Fruit fly (Drosophila melanogaster) whole organism, prepupa: ENCODE results near the gene CG42764.

Source experiments
- Blimp-1 ChIP-seq: fragments of 200-800 bp; sonication (Bioruptor generic); optimal IDR thresholded peaks from 3 replicates; lab custom pipeline; 2017; ENCODE audit warnings: missing biosample characterization, missing genetic modification characterization, mild to moderate bottlenecking, moderate library complexity, missing genetic modification reagents
- CG10631 ChIP-seq: fragments of 200-800 bp; sonication (Bioruptor generic); optimal IDR thresholded peaks from 2 replicates; lab custom pipeline; 2016; ENCODE audit warnings: missing biosample characterization, missing genetic modification characterization
- CG10669 ChIP-seq: fragments of 200-800 bp; sonication (Bioruptor generic); optimal IDR thresholded peaks from 3 replicates; lab custom pipeline; 2018; ENCODE audit warnings: missing biosample characterization, mild to moderate bottlenecking, missing genetic modification characterization, moderate library complexity
- CG11294 ChIP-seq: fragments of 200-800 bp; sonication (Bioruptor generic); IDR thresholded peaks from 2 replicates; pipeline ENCODE4 v1.3.6; 2022; ENCODE audit warnings: missing biosample characterization, missing genetic modification characterization
- CG11902 ChIP-seq: fragments of 200-800 bp; sonication (Bioruptor generic); optimal IDR thresholded peaks from 3 replicates; lab custom pipeline; 2016; ENCODE audit warnings: missing biosample characterization, missing genetic modification characterization
- CG15336 ChIP-seq: fragments of 200-800 bp; sonication (Bioruptor generic); IDR thresholded peaks from 2 replicates; pipeline ENCODE4 v1.3.6; 2022; ENCODE audit warnings: missing biosample characterization, missing genetic modification characterization
- CG3032 ChIP-seq: fragments of 200-800 bp; optimal IDR thresholded peaks from 2 replicates; lab custom pipeline; 2019; ENCODE audit warnings: missing biosample characterization, mild to moderate bottlenecking, missing genetic modification characterization, moderate library complexity
- CG31627 ChIP-seq: fragments of 200-800 bp; sonication (Bioruptor generic); optimal IDR thresholded peaks from 3 replicates; lab custom pipeline; 2016; ENCODE audit warnings: missing biosample characterization, missing genetic modification characterization
- CG32006 ChIP-seq: fragments of 200-800 bp; sonication (Bioruptor generic); optimal IDR thresholded peaks from 3 replicates; lab custom pipeline; 2017; ENCODE audit warnings: missing biosample characterization, mild to moderate bottlenecking, missing genetic modification characterization
- CG34406 ChIP-seq: fragments of 200-800 bp; sonication (Bioruptor generic); optimal IDR thresholded peaks from 3 replicates; lab custom pipeline; 2016; ENCODE audit warnings: missing biosample characterization, missing genetic modification characterization
- CG6163 ChIP-seq: fragments of 200-800 bp; sonication (Bioruptor generic); IDR thresholded peaks from 3 replicates; pipeline ENCODE4 v1.3.6; 2022; ENCODE audit warnings: missing biosample characterization, missing genetic modification characterization
- CG6276 ChIP-seq: fragments of 200-800 bp; sonication (Bioruptor generic); optimal IDR thresholded peaks from 2 replicates; lab custom pipeline; 2017; ENCODE audit warnings: missing biosample characterization, mild to moderate bottlenecking, missing genetic modification characterization
- CG6792 ChIP-seq: fragments of 200-800 bp; sonication (Bioruptor generic); optimal IDR thresholded peaks from 3 replicates; lab custom pipeline; 2016; ENCODE audit warnings: missing biosample characterization, missing genetic modification characterization
- CG6808 ChIP-seq: fragments of 200-800 bp; sonication (Bioruptor generic); optimal IDR thresholded peaks from 3 replicates; lab custom pipeline; 2017; ENCODE audit warnings: missing biosample characterization, missing genetic modification characterization, mild to moderate bottlenecking, moderate library complexity, missing genetic modification reagents
- CG8119 ChIP-seq: fragments of 200-800 bp; sonication (Bioruptor generic); IDR thresholded peaks from 3 replicates; pipeline ENCODE4 v1.3.6; 2022; ENCODE audit warnings: missing biosample characterization, missing genetic modification characterization
- CG8319 ChIP-seq: fragments of 200-800 bp; sonication (Bioruptor generic); optimal IDR thresholded peaks from 3 replicates; lab custom pipeline; 2016; ENCODE audit warnings: missing biosample characterization, missing genetic modification characterization
- CG8632 ChIP-seq: fragments of 200-800 bp; sonication (Bioruptor generic); optimal IDR thresholded peaks from 3 replicates; lab custom pipeline; 2016; ENCODE audit warnings: missing biosample characterization, missing genetic modification characterization
- CG9139 ChIP-seq: fragments of 200-800 bp; sonication (Bioruptor generic); optimal IDR thresholded peaks from 3 replicates; lab custom pipeline; 2017; ENCODE audit warnings: missing biosample characterization, mild to moderate bottlenecking, missing genetic modification characterization
- Eip93F ChIP-seq: fragments of 200-800 bp; sonication (Bioruptor generic); optimal IDR thresholded peaks from 2 replicates; lab custom pipeline; 2016; ENCODE audit warnings: missing biosample characterization, mild to moderate bottlenecking, missing genetic modification characterization
- Ets96B ChIP-seq: fragments of 200-800 bp; optimal IDR thresholded peaks from 2 replicates; lab custom pipeline; 2019; ENCODE audit warnings: missing biosample characterization, mild to moderate bottlenecking, missing genetic modification characterization, moderate library complexity
- Gug ChIP-seq: fragments of 200-800 bp; sonication (Bioruptor generic); IDR thresholded peaks from 2 replicates; pipeline ENCODE4 v1.3.6; 2022; ENCODE audit warnings: missing biosample characterization, missing genetic modification characterization
- Hr38 ChIP-seq: sonication (Bioruptor generic); optimal IDR thresholded peaks from 2 replicates; lab custom pipeline; 2016; ENCODE audit warnings: missing biosample characterization, missing genetic modification characterization
- Hr39 ChIP-seq: fragments of 200-800 bp; sonication (Bioruptor generic); optimal IDR thresholded peaks from 2 replicates; lab custom pipeline; 2016; ENCODE audit warnings: missing biosample characterization, missing genetic modification characterization
- Hr4 ChIP-seq: fragments of 200-800 bp; sonication (Bioruptor generic); optimal IDR thresholded peaks from 3 replicates; lab custom pipeline; 2016; ENCODE audit warnings: missing biosample characterization, missing genetic modification characterization
- Met ChIP-seq: fragments of 200-800 bp; sonication (Bioruptor generic); optimal IDR thresholded peaks from 3 replicates; lab custom pipeline; 2016; ENCODE audit warnings: missing biosample characterization, missing genetic modification characterization
- Smox ChIP-seq: fragments of 200-800 bp; sonication (Bioruptor generic); optimal IDR thresholded peaks from 3 replicates; lab custom pipeline; 2016; ENCODE audit warnings: missing biosample characterization, missing genetic modification characterization
- Sox14 ChIP-seq: fragments of 200-800 bp; sonication (Bioruptor generic); optimal IDR thresholded peaks from 3 replicates; lab custom pipeline; 2016; ENCODE audit warnings: missing biosample characterization, missing genetic modification characterization
- Sox15 ChIP-seq: fragments of 200-800 bp; sonication (Bioruptor generic); optimal IDR thresholded peaks from 3 replicates; lab custom pipeline; 2016; ENCODE audit warnings: missing biosample characterization, missing genetic modification characterization
- cyc ChIP-seq: fragments of 200-800 bp; sonication (Bioruptor generic); optimal IDR thresholded peaks from 3 replicates; lab custom pipeline; 2016; ENCODE audit warnings: missing biosample characterization, missing genetic modification characterization
- dac ChIP-seq: fragments of 200-800 bp; sonication (Bioruptor generic); optimal IDR thresholded peaks from 2 replicates; lab custom pipeline; 2017; ENCODE audit warnings: missing biosample characterization, mild to moderate bottlenecking, missing genetic modification characterization
- esn ChIP-seq: fragments of 200-800 bp; sonication (Bioruptor generic); optimal IDR thresholded peaks from 2 replicates; lab custom pipeline; 2016; ENCODE audit warnings: missing biosample characterization, mild to moderate bottlenecking, missing genetic modification characterization, moderate library complexity
- fd59A ChIP-seq: fragments of 200-800 bp; sonication (Bioruptor generic); optimal IDR thresholded peaks from 2 replicates; lab custom pipeline; 2017; ENCODE audit warnings: missing biosample characterization, mild to moderate bottlenecking, missing genetic modification characterization, missing genetic modification reagents
- fkh ChIP-seq: fragments of 200-800 bp; sonication (Bioruptor generic); optimal IDR thresholded peaks from 3 replicates; lab custom pipeline; 2017; ENCODE audit warnings: missing biosample characterization, mild to moderate bottlenecking, missing genetic modification characterization, moderate library complexity
- lz ChIP-seq: fragments of 200-800 bp; sonication (Bioruptor generic); optimal IDR thresholded peaks from 3 replicates; lab custom pipeline; 2016; ENCODE audit warnings: missing biosample characterization, missing genetic modification characterization
- net ChIP-seq: fragments of 200-800 bp; sonication (Bioruptor generic); optimal IDR thresholded peaks from 3 replicates; lab custom pipeline; 2016; ENCODE audit warnings: missing biosample characterization, missing genetic modification characterization
- salr ChIP-seq, 2 experiments: fragments of 200-800 bp; sonication (Bioruptor generic); optimal IDR thresholded peaks; 3 replicates each; lab custom pipeline; 2016 to 2018; ENCODE audit warnings: missing biosample characterization in 2 of 2, missing genetic modification characterization in 2 of 2, mild to moderate bottlenecking in 1 of 2
- spab ChIP-seq: fragments of 200-800 bp; sonication (Bioruptor generic); optimal IDR thresholded peaks from 2 replicates; lab custom pipeline; 2017; ENCODE audit warnings: missing biosample characterization, mild to moderate bottlenecking, missing genetic modification characterization, missing genetic modification reagents
- ss ChIP-seq, 2 experiments: fragments of 200-800 bp; sonication (Bioruptor generic); optimal IDR thresholded peaks; 2 replicates in 1 of 2; 3 replicates in 1 of 2; lab custom pipeline; 2017 to 2018; ENCODE audit warnings: mild to moderate bottlenecking in 2 of 2, missing biosample characterization in 2 of 2, missing genetic modification characterization in 2 of 2, moderate library complexity in 1 of 2

Gene CG42764

dm6 chr3L:20440902-20441429 lies 24.9 kb downstream of the CG42764 start:
- TF ChIP-seq CG8119 (no peak), dac (GFP tag; lab: Kevin White, UChicago) (no peak), cyc (GFP tag; lab: Kevin White, UChicago) (no peak), Ets96B (tag; lab: Kevin White, UChicago) (no peak), net (no peak), CG6808 (GFP tag; lab: Kevin White, UChicago) (no peak), Blimp-1 (GFP tag; lab: Kevin White, UChicago) (no peak), salr (GFP tag; optimal IDR thresholded peaks at IDR 0.05; lab: Kevin White, UChicago) (no peak), CG15336 (GFP tag; lab: Robert Waterston, UW) (no peak), CG11902 (GFP tag; lab: Kevin White, UChicago) (no peak), CG8319 (GFP tag; lab: Kevin White, UChicago) (no peak), Hr4 (GFP tag; lab: Kevin White, UChicago) (no peak), fd59A (GFP tag; lab: Kevin White, UChicago) (no peak), CG6792 (GFP tag; lab: Kevin White, UChicago) (no peak), CG11294 (GFP tag; lab: Robert Waterston, UW) (no peak), CG6276 (GFP tag; lab: Kevin White, UChicago) (no peak), CG8632 (no peak)

- no peak for TF ChIP-seq CG11902 (GFP tag; lab: Kevin White, UChicago)
Measured at dm6 chr3L:20439772-20440171, 26.1 kb downstream of the CG42764 start, which contains the start of gene Hpd. Hpd (minus strand) TSS chr3L:20439872.

- TF ChIP-seq esn (GFP tag; lab: Kevin White, UChicago) (peak; percentile 16), Eip93F (GFP tag; lab: Kevin White, UChicago) (peak; percentile 25), CG6163 (no peak), Hr39 (GFP tag; lab: Kevin White, UChicago) (no peak)
Measured at dm6 chr3L:20436069-20436468, 29.8 kb downstream of the CG42764 start, which contains the start of the genes mRpL15 and CtIP. mRpL15 (minus strand) TSS chr3L:20436209. CtIP (plus strand) TSS chr3L:20436250.

dm6 chr3L:20432297-20432696 lies 33.5 kb downstream of the CG42764 start, which contains the start of the genes Las and Psn:
Las (minus strand) TSS chr3L:20432361.
Psn (plus strand) TSS chr3L:20432468.
- TF ChIP-seq Sox14 (GFP tag; lab: Kevin White, UChicago) = peak; percentile 82
- no peak for TF ChIP-seq Hr38 (GFP tag; lab: Kevin White, UChicago)
- no peak for TF ChIP-seq CG11294 (GFP tag; lab: Robert Waterston, UW)
- TF ChIP-seq esn (GFP tag; lab: Kevin White, UChicago) = peak; percentile 38
- no peak for TF ChIP-seq Hr4 (GFP tag; lab: Kevin White, UChicago)
- TF ChIP-seq lz = peak; percentile 15
- TF ChIP-seq Gug (GFP tag; lab: Robert Waterston, UW) = no peak
- no peak for TF ChIP-seq CG9139 (GFP tag; lab: Kevin White, UChicago)
- no peak for TF ChIP-seq CG10669
- TF ChIP-seq salr (GFP tag; optimal IDR thresholded peaks at IDR 0.05; lab: Kevin White, UChicago) = no peak
- TF ChIP-seq CG31627 (GFP tag; lab: Kevin White, UChicago) = no peak

dm6 chr3L:20431619-20432018 lies 34.2 kb downstream of the CG42764 start:
- no peak for TF ChIP-seq Sox15 (GFP tag; lab: Kevin White, UChicago)
- no peak for TF ChIP-seq lz
- TF ChIP-seq CG32006 (GFP tag; lab: Kevin White, UChicago) = no peak
- TF ChIP-seq Met (GFP tag; lab: Kevin White, UChicago) = no peak
- no peak for TF ChIP-seq CG6792 (GFP tag; lab: Kevin White, UChicago)
- TF ChIP-seq ss (GFP tag; optimal IDR thresholded peaks at IDR 0.05; lab: Kevin White, UChicago) = no peak
- no peak for TF ChIP-seq CG10631 (GFP tag; lab: Kevin White, UChicago)
- no peak for TF ChIP-seq CG3032
- no peak for TF ChIP-seq CG34406
- no peak for TF ChIP-seq CG15336 (GFP tag; lab: Robert Waterston, UW)
- TF ChIP-seq Smox (GFP tag; lab: Kevin White, UChicago) = no peak
- no peak for TF ChIP-seq CG10669
- TF ChIP-seq Sox14 (GFP tag; lab: Kevin White, UChicago) = no peak
- no peak for TF ChIP-seq fkh (GFP tag; lab: Kevin White, UChicago)
- TF ChIP-seq spab (GFP tag; lab: Kevin White, UChicago) = no peak
- no peak for TF ChIP-seq cyc (GFP tag; lab: Kevin White, UChicago)
